Worm (Caenorhabditis elegans) whole organism, late embryonic: ENCODE data around the gene eelo-2.

Source experiments
- C38D4.7 ChIP-seq: fragments of 200-800 bp; sonication (Bioruptor generic); optimal IDR thresholded peaks from 2 replicates; lab custom pipeline; 2018; ENCODE audit warnings: mild to moderate bottlenecking, missing genetic modification characterization, moderate library complexity, missing compliant biosample characterization
- K02D7.2 ChIP-seq: sonication (generic microtip); optimal IDR thresholded peaks from 2 replicates; lab custom pipeline; 2017; ENCODE audit warnings: mild to moderate bottlenecking, missing genetic modification characterization, missing compliant biosample characterization
- T23F11.4 ChIP-seq: fragments of 200-800 bp; sonication (Bioruptor generic); optimal IDR thresholded peaks from 2 replicates; lab custom pipeline; 2018; ENCODE audit warnings: mild to moderate bottlenecking, missing genetic modification characterization, missing compliant biosample characterization
- ceh-19 ChIP-seq: fragments of 200-800 bp; sonication (Bioruptor generic); optimal IDR thresholded peaks from 2 replicates; lab custom pipeline; 2018; ENCODE audit warnings: mild to moderate bottlenecking, missing genetic modification characterization, missing compliant biosample characterization
- ceh-22 ChIP-seq: sonication (generic microtip); optimal IDR thresholded peaks from 2 replicates; lab custom pipeline; 2017; ENCODE audit warnings: missing biosample characterization, missing genetic modification characterization
- ceh-24 ChIP-seq: sonication (generic microtip); optimal IDR thresholded peaks from 2 replicates; lab custom pipeline; 2016; ENCODE audit warnings: mild to moderate bottlenecking, missing genetic modification characterization, missing compliant biosample characterization
- ceh-34 ChIP-seq: sonication (generic microtip); optimal IDR thresholded peaks from 2 replicates; lab custom pipeline; 2016; ENCODE audit warnings: mild to moderate bottlenecking, missing genetic modification characterization, missing compliant biosample characterization
- ceh-45 ChIP-seq: fragments of 200-800 bp; sonication (Bioruptor generic); IDR thresholded peaks from 2 replicates; pipeline ENCODE4 v1.3.6; 2022; ENCODE audit warnings: missing genetic modification reagents, missing genetic modification characterization, missing compliant biosample characterization
- ceh-48 ChIP-seq: sonication (generic microtip); optimal IDR thresholded peaks from 2 replicates; lab custom pipeline; 2016; ENCODE audit warnings: missing genetic modification characterization, inconsistent platforms, missing compliant biosample characterization
- ceh-9 ChIP-seq: sonication (generic microtip); optimal IDR thresholded peaks from 2 replicates; lab custom pipeline; 2016; ENCODE audit warnings: mild to moderate bottlenecking, missing genetic modification characterization, inconsistent platforms, missing compliant biosample characterization
- che-1 ChIP-seq: sonication (generic microtip); optimal IDR thresholded peaks from 2 replicates; lab custom pipeline; 2016; ENCODE audit warnings: mild to moderate bottlenecking, missing genetic modification characterization, missing compliant biosample characterization
- dve-1 ChIP-seq: sonication (generic microtip); optimal IDR thresholded peaks from 2 replicates; lab custom pipeline; 2017; ENCODE audit warnings: antibody characterized with exemption, mild to moderate bottlenecking, missing genetic modification characterization, missing compliant biosample characterization
- elt-2 ChIP-seq: sonication (generic microtip); optimal IDR thresholded peaks from 2 replicates; lab custom pipeline; 2016; ENCODE audit warnings: missing genetic modification reagents, missing genetic modification characterization, missing compliant biosample characterization
- ets-4 ChIP-seq: sonication (generic microtip); optimal IDR thresholded peaks from 2 replicates; lab custom pipeline; 2016; ENCODE audit warnings: missing genetic modification characterization, missing compliant biosample characterization
- fax-1 ChIP-seq: sonication (generic microtip); optimal IDR thresholded peaks from 2 replicates; lab custom pipeline; 2016; ENCODE audit warnings: missing genotype, missing genetic modification characterization, missing compliant biosample characterization
- fkh-10 ChIP-seq: fragments of 150-350 bp; optimal IDR thresholded peaks from 2 replicates; lab custom pipeline; 2014; ENCODE audit warnings: missing biosample characterization, missing genetic modification reagents, missing genetic modification characterization
- hlh-13 ChIP-seq: fragments of 200-800 bp; sonication (Bioruptor generic); optimal IDR thresholded peaks from 2 replicates; lab custom pipeline; 2018; ENCODE audit warnings: mild to moderate bottlenecking, missing genetic modification characterization, missing compliant biosample characterization
- lim-6 ChIP-seq: sonication (generic microtip); optimal IDR thresholded peaks from 2 replicates; lab custom pipeline; 2016; ENCODE audit warnings: missing genetic modification characterization, missing compliant biosample characterization
- lin-11 ChIP-seq: fragments of 200-800 bp; sonication (Bioruptor generic); optimal IDR thresholded peaks from 2 replicates; lab custom pipeline; 2018; ENCODE audit warnings: mild to moderate bottlenecking, missing genetic modification characterization, missing compliant biosample characterization
- nhr-232 ChIP-seq: sonication (generic microtip); optimal IDR thresholded peaks from 2 replicates; lab custom pipeline; 2016; ENCODE audit warnings: missing genetic modification characterization, missing compliant biosample characterization
- npax-4 ChIP-seq: sonication (generic microtip); optimal IDR thresholded peaks from 2 replicates; lab custom pipeline; 2016; ENCODE audit warnings: missing genetic modification characterization, missing compliant biosample characterization
- pag-3 ChIP-seq: sonication (generic microtip); optimal IDR thresholded peaks from 2 replicates; lab custom pipeline; 2016; ENCODE audit warnings: missing compliant biosample characterization, missing genetic modification characterization, borderline replicate concordance
- pat-9 ChIP-seq: fragments of 200-800 bp; sonication (Bioruptor generic); optimal IDR thresholded peaks from 2 replicates; lab custom pipeline; 2018; ENCODE audit warnings: mild to moderate bottlenecking, missing genetic modification characterization, moderate library complexity, missing compliant biosample characterization
- pha-2 ChIP-seq: sonication (generic microtip); optimal IDR thresholded peaks from 2 replicates; lab custom pipeline; 2017; ENCODE audit warnings: mild to moderate bottlenecking, missing genetic modification characterization, missing compliant biosample characterization
- pqm-1 ChIP-seq: sonication (generic microtip); optimal IDR thresholded peaks from 2 replicates; lab custom pipeline; 2016; ENCODE audit warnings: missing genetic modification characterization, missing compliant biosample characterization
- rnt-1 ChIP-seq: sonication (generic microtip); optimal IDR thresholded peaks from 2 replicates; lab custom pipeline; 2016; ENCODE audit warnings: missing genetic modification characterization, missing compliant biosample characterization
- sdc-2 ChIP-seq: sonication (generic microtip); optimal IDR thresholded peaks from 2 replicates; lab custom pipeline; 2016; ENCODE audit warnings: missing genotype, missing genetic modification characterization, missing compliant biosample characterization
- sox-4 ChIP-seq: sonication (generic microtip); optimal IDR thresholded peaks from 2 replicates; lab custom pipeline; 2017; ENCODE audit warnings: mild to moderate bottlenecking, missing genetic modification characterization, inconsistent platforms, missing compliant biosample characterization
- syd-9 ChIP-seq: sonication (generic microtip); optimal IDR thresholded peaks from 2 replicates; lab custom pipeline; 2016; ENCODE audit warnings: mild to moderate bottlenecking, missing genetic modification characterization, moderate library complexity, missing compliant biosample characterization
- tbx-7 ChIP-seq: sonication (generic microtip); optimal IDR thresholded peaks from 2 replicates; lab custom pipeline; 2016; ENCODE audit warnings: missing genotype, missing genetic modification characterization, missing compliant biosample characterization
- ttx-3 ChIP-seq: sonication (generic microtip); optimal IDR thresholded peaks from 2 replicates; lab custom pipeline; 2016; ENCODE audit warnings: missing genetic modification reagents, missing genetic modification characterization, missing compliant biosample characterization
- unc-42 ChIP-seq: sonication (generic microtip); optimal IDR thresholded peaks from 2 replicates; lab custom pipeline; 2016; ENCODE audit warnings: missing genotype, missing genetic modification characterization, missing compliant biosample characterization
- unc-86 ChIP-seq: sonication (generic microtip); optimal IDR thresholded peaks from 2 replicates; lab custom pipeline; 2016; ENCODE audit warnings: missing genetic modification characterization, missing compliant biosample characterization
- zip-5 ChIP-seq: sonication (generic microtip); optimal IDR thresholded peaks from 2 replicates; lab custom pipeline; 2016; ENCODE audit warnings: missing genetic modification characterization, missing compliant biosample characterization
- ztf-16 ChIP-seq: sonication (generic microtip); optimal IDR thresholded peaks from 2 replicates; lab custom pipeline; 2017; ENCODE audit warnings: missing genetic modification characterization, missing compliant biosample characterization

Gene eelo-2

ce11 chrIV:17285263-17285662 lies 35.3 kb downstream of the eelo-2 start:
- TF ChIP-seq ceh-24: no peak
- TF ChIP-seq unc-42 (tag; lab: Kevin White, UChicago): peak; percentile 17

- no peak for TF ChIP-seq unc-86 (tag; lab: Kevin White, UChicago)
- TF ChIP-seq syd-9 (tag; lab: Kevin White, UChicago): no peak
- TF ChIP-seq K02D7.2: no peak
- TF ChIP-seq ceh-45 (GFP tag; lab: Robert Waterston, UW): no peak
- TF ChIP-seq ceh-24: no peak
- TF ChIP-seq lim-6 (tag; lab: Kevin White, UChicago): no peak
- TF ChIP-seq dve-1 (tag; lab: Kevin White, UChicago): no peak
- TF ChIP-seq lin-11 (tag; lab: Kevin White, UChicago): no peak
- no peak for TF ChIP-seq hlh-13 (GFP tag; lab: Kevin White, UChicago)
- no peak for TF ChIP-seq ztf-16
- no peak for TF ChIP-seq pha-2 (tag; lab: Kevin White, UChicago)
- TF ChIP-seq ceh-22 (tag; lab: Kevin White, UChicago): no peak
- TF ChIP-seq fkh-10 (GFP tag; lab: Kevin White, UChicago): no peak
- TF ChIP-seq ceh-9 (tag; lab: Kevin White, UChicago): no peak
- no peak for TF ChIP-seq ttx-3 (tag; lab: Kevin White, UChicago)
- TF ChIP-seq pat-9 (tag; lab: Kevin White, UChicago): no peak
- no peak for TF ChIP-seq C38D4.7 (GFP tag; lab: Kevin White, UChicago)
- TF ChIP-seq, all 69 proteins: peak for 0
These were observed 38.2 kb downstream of the eelo-2 start, which contains the start of gene zipt-7.1 for ce11 chrIV:17287908-17288675. TSS of gene zipt-7.1 (minus strand) at chrIV:17288139.

ce11 chrIV:17291629-17292199 lies 41.8 kb downstream of the eelo-2 start, which contains the start of the genes T28F3.11 and slc-17.4:
TSS of gene T28F3.11 (minus strand) at chrIV:17291679.
TSS of gene slc-17.4 (minus strand) at chrIV:17291733.
- TF ChIP-seq nhr-232: no peak
- no peak for TF ChIP-seq pag-3 (tag; lab: Kevin White, UChicago)
- no peak for TF ChIP-seq ztf-16
- no peak for TF ChIP-seq fax-1
- peak; percentile 72 for TF ChIP-seq unc-42 (tag; lab: Kevin White, UChicago)
- TF ChIP-seq tbx-7 (tag; lab: Kevin White, UChicago): no peak
- TF ChIP-seq ceh-22 (tag; lab: Kevin White, UChicago): no peak
- no peak for TF ChIP-seq pqm-1 (tag; lab: Kevin White, UChicago)

- TF ChIP-seq zip-5 (tag; lab: Kevin White, UChicago) (no peak), rnt-1 (tag; lab: Kevin White, UChicago) (no peak), pat-9 (tag; lab: Kevin White, UChicago) (no peak), K02D7.2 (no peak), sox-4 (tag; lab: Kevin White, UChicago) (no peak), che-1 (tag; lab: Kevin White, UChicago) (no peak), npax-4 (tag; lab: Kevin White, UChicago) (no peak), tbx-7 (tag; lab: Kevin White, UChicago) (no peak)
These were observed 42.4 kb downstream of the eelo-2 start for ce11 chrIV:17292350-17292749.

ce11 chrIV:17293068-17293467 lies 43.1 kb downstream of the eelo-2 start:
- TF ChIP-seq K02D7.2: no peak
- no peak for TF ChIP-seq elt-2
- TF ChIP-seq T23F11.4: no peak
- no peak for TF ChIP-seq lim-6 (tag; lab: Kevin White, UChicago)
- no peak for TF ChIP-seq unc-86 (tag; lab: Kevin White, UChicago)
- no peak for TF ChIP-seq ceh-45 (GFP tag; lab: Robert Waterston, UW)
- no peak for TF ChIP-seq pha-2 (tag; lab: Kevin White, UChicago)
- TF ChIP-seq ets-4 (tag; lab: Kevin White, UChicago): no peak
- no peak for TF ChIP-seq ceh-34 (tag; lab: Kevin White, UChicago)
- TF ChIP-seq ceh-48 (tag; lab: Kevin White, UChicago): no peak
- TF ChIP-seq ceh-19 (GFP tag; lab: Kevin White, UChicago): no peak
- TF ChIP-seq npax-4 (tag; lab: Kevin White, UChicago): no peak
- no peak for TF ChIP-seq sdc-2
